Fruit fly (Drosophila melanogaster): ENCODE results near the gene CG33290.
A peak's percentile ranks its signal among the peaks of the same experiment; 100 is the strongest.

Gene CG33290

dm6 chr3L:21516716-21517266 is 25.4 kb upstream of the CG33290 start (continued):
- TF ChIP-seq CG11504 (tag; optimal IDR thresholded peaks at IDR 0.05) (no peak), Hey (tag; optimal IDR thresholded peaks at IDR 0.05) (no peak), Deaf1 (tag; optimal IDR thresholded peaks at IDR 0.05) (no peak), CG17568 (GFP tag; optimal IDR thresholded peaks at IDR 0.05) (no peak), Fer3 (tag; optimal IDR thresholded peaks at IDR 0.05) (no peak), CG7372 (GFP tag; IDR thresholded peaks at IDR 0.05) (no peak), CG8765 (GFP tag; IDR thresholded peaks at IDR 0.05) (no peak), zf30C (GFP tag; optimal IDR thresholded peaks at IDR 0.05) (no peak), dan (GFP tag; IDR thresholded peaks at IDR 0.05) (no peak), gcm2 (GFP tag; optimal IDR thresholded peaks at IDR 0.05) (no peak), tup (GFP tag; optimal IDR thresholded peaks at IDR 0.05) (no peak), insv (GFP tag; optimal IDR thresholded peaks at IDR 0.05) (no peak), en (GFP tag; optimal IDR thresholded peaks at IDR 0.05) (no peak), CG14667 (GFP tag; IDR thresholded peaks at IDR 0.05) (no peak), CG9932 (GFP tag; IDR thresholded peaks at IDR 0.05) (no peak), MESR4 (GFP tag; optimal IDR thresholded peaks at IDR 0.05) (peak; percentile 49), Fer2 (tag; optimal IDR thresholded peaks at IDR 0.05) (no peak), Lim3 (GFP tag; IDR thresholded peaks at IDR 0.05) (no peak), pan (optimal IDR thresholded peaks at IDR 0.05) (no peak), pan (GFP tag; optimal IDR thresholded peaks at IDR 0.05 in 1 of 2, IDR thresholded peaks at IDR 0.05 in 1 of 2) (no peak), Gsc (GFP tag; IDR thresholded peaks at IDR 0.05) (no peak), CG10366 (GFP tag; IDR thresholded peaks at IDR 0.05) (no peak), CG3995 (GFP tag; optimal IDR thresholded peaks at IDR 0.05) (no peak), CG33557 (GFP tag; optimal IDR thresholded peaks at IDR 0.05) (no peak), CG2202 (tag; optimal IDR thresholded peaks at IDR 0.05) (no peak), br (optimal IDR thresholded peaks at IDR 0.05) (no peak), CG17829 (tag; optimal IDR thresholded peaks at IDR 0.05) (peak; percentile 40), vvl (GFP tag; IDR thresholded peaks at IDR 0.05) (peak; percentile 42), amos (GFP tag; IDR thresholded peaks at IDR 0.05; ENCODE audit: partially characterized antibody) (no peak), CkIIα-i1 (GFP tag; IDR thresholded peaks at IDR 0.05) (no peak), CG4424 (GFP tag; optimal IDR thresholded peaks at IDR 0.05) (peak; percentile 33), Mad (GFP tag; optimal IDR thresholded peaks at IDR 0.05) (no peak), Atf6 (GFP tag; IDR thresholded peaks at IDR 0.05) (no peak), Ets97D (GFP tag; optimal IDR thresholded peaks at IDR 0.05) (peak; percentile 70), D (optimal IDR thresholded peaks at IDR 0.05) (no peak), D (GFP tag; optimal IDR thresholded peaks at IDR 0.05) (peak; percentile 19), shn (GFP tag; optimal IDR thresholded peaks at IDR 0.05) (peak; percentile 51), dysf (GFP tag; IDR thresholded peaks at IDR 0.05) (no peak), corto (GFP tag; optimal IDR thresholded peaks at IDR 0.05) (no peak), CG10959 (GFP tag; IDR thresholded peaks at IDR 0.05) (no peak), BEAF-32 (GFP tag; optimal IDR thresholded peaks at IDR 0.05) (peak; percentile 42), caup (GFP tag; optimal IDR thresholded peaks at IDR 0.05; ENCODE audit: severe bottlenecking) (peak; percentile 5), fd102C (GFP tag; optimal IDR thresholded peaks at IDR 0.05) (no peak), zfh2 (GFP tag; optimal IDR thresholded peaks at IDR 0.05) (no peak), Taf1 (GFP tag; IDR thresholded peaks at IDR 0.05) (no peak), sug (tag; optimal IDR thresholded peaks at IDR 0.05) (peak; percentile 23), Tbp (GFP tag; optimal IDR thresholded peaks at IDR 0.05) (no peak), Hr3 (GFP tag; optimal IDR thresholded peaks at IDR 0.05) (no peak), btn (GFP tag; optimal IDR thresholded peaks at IDR 0.05) (no peak), CG17186 (GFP tag; optimal IDR thresholded peaks at IDR 0.05) (no peak), Six4 (GFP tag; optimal IDR thresholded peaks at IDR 0.05) (no peak), sob (GFP tag; IDR thresholded peaks at IDR 0.05) (no peak), CG6683 (GFP tag; optimal IDR thresholded peaks at IDR 0.05) (no peak)

Measured in whole organism, embryonic.